Fruit fly (Drosophila melanogaster): ENCODE results near the gene CG42460.

- TF ChIP-seq CG6689 (GFP tag; IDR thresholded peaks at IDR 0.05) (no peak), danr (GFP tag; IDR thresholded peaks at IDR 0.05) (no peak), gcm2 (GFP tag; optimal IDR thresholded peaks at IDR 0.05) (no peak), nmo (GFP tag; optimal IDR thresholded peaks at IDR 0.05) (no peak), CG1233 (GFP tag; optimal IDR thresholded peaks at IDR 0.05) (no peak), Lhr (GFP tag; optimal IDR thresholded peaks at IDR 0.05) (no peak), shn (GFP tag; optimal IDR thresholded peaks at IDR 0.05) (no peak), CG12769 (tag; optimal IDR thresholded peaks at IDR 0.05) (no peak), Poxn (GFP tag; IDR thresholded peaks at IDR 0.05) (no peak), dmrt11E (tag; optimal IDR thresholded peaks at IDR 0.05) (no peak)
Observed at dm6 chr2L:3371340-3371739, 17.0 kb downstream of the CG42460 start.
